Worm (Caenorhabditis elegans) whole organism, L4 larva: ENCODE results near the gene fbxa-96.

Source experiments
- mep-1 ChIP-seq: fragments of 150-350 bp; sonication (generic microtip); optimal IDR thresholded peaks from 3 replicates; lab custom pipeline; 2014; ENCODE audit warnings: missing biosample characterization, missing genetic modification characterization
- nhr-77 ChIP-seq: fragments of 150-350 bp; optimal IDR thresholded peaks from 2 replicates; lab custom pipeline; 2014; ENCODE audit warnings: missing biosample characterization, missing genetic modification characterization
- unc-39 ChIP-seq: sonication (generic microtip); optimal IDR thresholded peaks from 2 replicates; lab custom pipeline; 2017; ENCODE audit warnings: missing biosample characterization, missing genetic modification characterization

- TF ChIP-seq nhr-77 (tag; lab: Kevin White, UChicago) (no peak), mep-1 (tag; lab: Kevin White, UChicago) (no peak), unc-39 (no peak)
Measured at ce11 chrX:15013941-15014453, 46.2 kb downstream of the fbxa-96 start.
